Worm (Caenorhabditis elegans) whole organism, young adult: ENCODE results near the gene F01F1.11.

Experiments used
- Y95B8A.8 ChIP-seq: fragments of 200-800 bp; sonication (Bioruptor generic); IDR thresholded peaks from 2 replicates; pipeline ENCODE4 v1.3.6; 2022; ENCODE audit warnings: missing genetic modification reagents, missing genetic modification characterization, missing compliant biosample characterization
- dpl-1 ChIP-seq: fragments of 150-350 bp; optimal IDR thresholded peaks from 2 replicates; lab custom pipeline; 2014; ENCODE audit warnings: missing biosample characterization, missing genetic modification reagents, missing genetic modification characterization
- egrh-3 ChIP-seq: fragments of 200-800 bp; sonication (Bioruptor generic); IDR thresholded peaks from 2 replicates; pipeline ENCODE4 v1.3.6; 2022; ENCODE audit warnings: missing genetic modification reagents, missing genetic modification characterization, missing compliant biosample characterization
- hlh-12 ChIP-seq: sonication (generic microtip); optimal IDR thresholded peaks from 2 replicates; lab custom pipeline; 2016; ENCODE audit warnings: missing genetic modification characterization, missing compliant biosample characterization
- madf-8 ChIP-seq: fragments of 200-800 bp; sonication (Bioruptor generic); conservative IDR thresholded peaks from 2 replicates; pipeline ENCODE4 v1.3.6; 2022; ENCODE audit warnings: missing genetic modification reagents, missing genetic modification characterization, missing compliant biosample characterization
- rec-8 ChIP-seq, 2 experiments: sonication (generic microtip); optimal IDR thresholded peaks; 2 replicates each; lab custom pipeline; 2016; ENCODE audit warnings: mild to moderate bottlenecking in 2 of 2, missing genetic modification characterization in 2 of 2, missing genetic modification reagents in 2 of 2, missing genotype in 2 of 2, missing biosample characterization in 1 of 2, missing compliant biosample characterization in 1 of 2, moderate library complexity in 1 of 2
- unc-62 ChIP-seq: fragments of 150-350 bp; optimal IDR thresholded peaks from 2 replicates; lab custom pipeline; 2014; ENCODE audit warnings: missing biosample characterization, missing genetic modification reagents, missing genetic modification characterization
- ztf-22 ChIP-seq: fragments of 200-800 bp; sonication (Bioruptor generic); optimal IDR thresholded peaks from 2 replicates; lab custom pipeline; 2018; ENCODE audit warnings: mild to moderate bottlenecking, missing genetic modification characterization, moderate library complexity, missing compliant biosample characterization

DNA sequence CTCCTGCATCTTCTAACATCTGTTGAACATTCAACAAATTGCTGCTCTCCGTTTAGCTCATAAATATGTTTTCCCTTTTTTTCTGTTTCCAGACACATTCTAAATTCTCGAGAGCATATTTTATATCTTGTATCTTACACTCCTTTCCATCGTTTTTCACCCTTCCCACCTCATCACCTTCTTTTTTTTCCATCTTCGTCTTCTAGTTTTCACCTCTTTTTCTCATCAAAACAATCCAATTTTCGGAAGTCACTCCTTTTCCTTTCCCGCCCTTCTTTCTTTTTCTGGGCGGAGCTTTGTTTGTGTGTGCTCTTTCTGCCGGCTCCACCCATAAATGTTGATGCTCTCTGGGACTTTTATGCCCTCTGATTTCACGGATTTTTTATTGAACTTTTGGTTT lies 48.9 kb downstream of the F01F1.11 start:
- TF ChIP-seq unc-62 (GFP tag; lab: Kevin White, UChicago) (no peak), Y95B8A.8 (no peak), dpl-1 (GFP tag; lab: Kevin White, UChicago) (no peak), madf-8 (no peak), egrh-3 (GFP tag; lab: Robert Waterston, UW) (no peak), hlh-12 (no peak), ztf-22 (GFP tag; lab: Kevin White, UChicago) (no peak), rec-8 (tag; optimal IDR thresholded peaks at IDR 0.05; lab: Kevin White, UChicago) (no peak)
